Worm (Caenorhabditis elegans) whole organism, midembryonic: ENCODE measurements around the gene pcn-1.

Experiments used
- T22C8.4 ChIP-seq: fragments of 200-800 bp; sonication (Bioruptor generic); IDR thresholded peaks from 2 replicates; pipeline ENCODE4 v1.3.6; 2022; ENCODE audit warnings: missing genetic modification characterization, missing compliant biosample characterization
- cog-1 ChIP-seq: sonication (generic microtip); optimal IDR thresholded peaks from 2 replicates; lab custom pipeline; 2016; ENCODE audit warnings: missing genetic modification characterization, missing compliant biosample characterization
- flt-1 ChIP-seq: fragments of 200-800 bp; sonication (Bioruptor generic); IDR thresholded peaks from 2 replicates; pipeline ENCODE4 v1.3.6; 2022; ENCODE audit warnings: missing genetic modification characterization, missing compliant biosample characterization
- med-1 ChIP-seq: sonication (generic microtip); optimal IDR thresholded peaks from 2 replicates; lab custom pipeline; 2017; ENCODE audit warnings: missing genetic modification characterization, mild to moderate bottlenecking, missing compliant biosample characterization, antibody characterized with exemption, missing genetic modification reagents; ENCODE audit not compliant: insufficient read depth
- tab-1 ChIP-seq: fragments of 200-800 bp; sonication (Bioruptor generic); IDR thresholded peaks from 2 replicates; pipeline ENCODE4 v1.3.6; 2022; ENCODE audit warnings: missing genetic modification characterization, missing compliant biosample characterization
- ztf-23 ChIP-seq: fragments of 200-800 bp; sonication (Bioruptor generic); IDR thresholded peaks from 2 replicates; pipeline ENCODE4 v1.3.6; 2022; ENCODE audit warnings: missing genetic modification reagents, missing genetic modification characterization, missing compliant biosample characterization
- ztf-29 ChIP-seq: fragments of 200-800 bp; sonication (Bioruptor generic); IDR thresholded peaks from 2 replicates; pipeline ENCODE4 v1.3.6; 2022; ENCODE audit warnings: missing genetic modification reagents, missing genetic modification characterization, missing compliant biosample characterization

ce11 chrIV:4005166-4005565, 44.1 kb downstream of the pcn-1 start:
- TF ChIP-seq tab-1, result no peak
- no peak for TF ChIP-seq flt-1
- TF ChIP-seq T22C8.4 (GFP tag; lab: Robert Waterston, UW), result no peak
- TF ChIP-seq ztf-29 (GFP tag; lab: Robert Waterston, UW), result no peak
- no peak for TF ChIP-seq cog-1 (tag; lab: Kevin White, UChicago)
- no peak for TF ChIP-seq med-1 (GFP tag; lab: Kevin White, UChicago)
- TF ChIP-seq ztf-23 (GFP tag; lab: Robert Waterston, UW), result no peak
